Worm (Caenorhabditis elegans) whole organism, late embryonic: ENCODE data around the gene B0250.7.

Source experiments
- nhr-11 ChIP-seq: fragments of 150-350 bp; optimal IDR thresholded peaks from 2 replicates; lab custom pipeline; 2014; ENCODE audit warnings: missing biosample characterization, missing genetic modification characterization
- pqm-1 ChIP-seq: sonication (generic microtip); optimal IDR thresholded peaks from 2 replicates; lab custom pipeline; 2016; ENCODE audit warnings: missing genetic modification characterization, missing compliant biosample characterization

DNA sequence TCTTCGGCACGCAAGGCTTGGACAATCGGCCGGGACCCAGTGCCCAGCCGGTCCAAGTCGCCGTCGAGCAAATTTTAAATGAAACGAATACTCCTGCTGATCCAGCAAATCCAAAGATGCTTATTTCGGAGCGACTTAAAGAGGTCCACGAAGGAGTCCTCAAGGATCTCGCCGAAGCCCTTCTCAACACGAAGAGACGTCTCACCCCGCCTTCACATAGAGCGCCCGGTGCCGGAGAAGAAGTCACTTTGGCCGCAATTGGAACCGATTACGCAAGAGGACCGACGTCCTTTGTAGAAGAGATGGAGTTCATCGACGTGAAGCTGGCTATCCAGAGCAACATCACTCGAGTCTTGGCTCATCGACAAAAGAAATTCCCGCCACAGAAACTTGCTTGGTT, 33.6 kb upstream of the B0250.7 start:
- TF ChIP-seq pqm-1 (no peak), nhr-11 (tag; lab: Kevin White, UChicago) (no peak)
